Fruit fly (Drosophila melanogaster): ENCODE data around the gene Saf-B.

Gene Saf-B

DNA sequence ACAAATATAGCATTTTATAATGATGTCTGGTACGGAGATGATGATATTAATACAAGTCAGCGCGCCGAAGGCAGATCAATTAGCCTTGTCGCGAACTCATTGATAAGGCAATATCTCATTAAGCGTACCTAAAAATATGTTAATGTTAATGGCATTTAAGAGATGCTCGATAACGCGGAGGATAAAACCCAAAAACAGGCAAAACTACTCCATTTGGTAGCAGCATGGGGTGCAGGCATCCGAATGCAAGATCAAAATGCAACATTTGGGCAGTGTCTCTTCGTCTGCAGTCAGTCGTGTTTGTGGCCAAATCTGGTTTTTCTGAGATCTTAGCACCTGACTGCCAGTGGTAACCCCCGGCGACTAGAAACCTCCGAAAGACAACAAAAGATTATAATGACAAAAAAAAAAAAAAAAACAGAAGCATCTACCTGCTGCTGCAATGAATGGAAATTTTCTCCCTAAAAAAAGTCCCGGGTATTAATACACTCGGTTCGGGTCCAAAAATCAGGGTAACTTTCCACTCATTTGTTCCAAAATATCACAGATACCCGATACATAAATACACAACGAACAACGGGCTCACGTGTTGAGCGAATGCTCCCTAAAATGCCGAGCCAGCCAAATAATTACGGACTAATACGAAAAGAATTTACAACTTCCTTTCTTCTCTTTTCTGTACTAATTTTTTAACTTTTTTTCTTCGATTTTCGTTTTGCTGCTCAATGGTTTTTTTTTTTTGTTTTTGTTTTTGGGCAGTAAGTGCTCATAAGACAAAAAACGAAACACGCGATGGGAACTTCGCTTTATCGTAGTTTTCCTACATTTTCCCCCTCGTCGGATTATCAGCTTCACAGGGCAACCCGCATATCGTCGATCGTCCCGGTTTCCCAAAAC, 28.9 kb downstream of the Saf-B start:
- no peak for TF ChIP-seq noc (tag; optimal IDR thresholded peaks at IDR 0.05)

DNA sequence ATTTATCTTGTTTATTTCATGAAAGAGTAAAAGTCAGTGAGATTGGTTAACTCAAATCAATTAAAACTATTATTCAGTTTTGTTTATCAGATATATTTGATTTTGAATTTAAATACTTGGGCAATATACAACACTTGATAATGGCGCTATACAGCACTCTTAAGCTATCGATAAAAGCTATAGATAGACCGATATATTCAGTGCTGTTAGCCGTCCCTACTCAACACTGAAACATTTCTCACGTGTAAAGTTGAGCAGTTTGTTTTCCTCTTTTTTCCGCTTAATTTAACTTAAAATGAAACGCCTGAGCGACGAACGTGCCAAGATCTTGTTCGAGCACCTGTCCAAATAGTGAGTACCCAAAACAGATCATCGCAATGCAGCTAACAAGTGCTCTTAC, 33.2 kb downstream of the Saf-B start, which contains the start of gene CG7006:
TSS of gene CG7006 (plus strand) at position 208 of the 400 bp plus-strand sequence.
- TF ChIP-seq noc (tag; optimal IDR thresholded peaks at IDR 0.05), result no peak

DNA sequence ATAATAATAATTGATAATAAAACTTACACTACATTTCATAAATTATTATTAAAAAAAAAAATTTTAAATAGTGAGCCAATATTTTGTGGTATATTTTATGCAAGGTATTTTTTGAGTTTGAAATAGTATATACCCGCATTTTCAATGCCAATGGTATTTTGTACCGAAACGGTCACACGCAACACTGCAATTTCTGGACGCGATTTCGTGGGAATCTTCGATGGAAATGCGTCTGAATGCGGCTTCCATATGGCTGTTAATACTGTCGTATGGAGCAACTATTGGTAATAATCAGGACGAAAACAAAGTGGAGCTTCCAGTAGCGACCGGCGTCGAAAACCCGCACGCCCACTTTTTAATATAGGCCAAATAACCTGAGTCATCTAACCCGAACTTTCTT, 34.2 kb downstream of the Saf-B start, which contains the start of gene Nct:
TSS of gene Nct (plus strand) at position 173 of the 400 bp plus-strand sequence.
- no peak for TF ChIP-seq noc (tag; optimal IDR thresholded peaks at IDR 0.05)

dm6 chr3R:24856143-24856542, 38.9 kb downstream of the Saf-B start, which contains the start of gene HDAC11:
Gene HDAC11 (minus strand): TSS chr3R:24856243.
- no peak for TF ChIP-seq noc (tag; optimal IDR thresholded peaks at IDR 0.05)

DNA sequence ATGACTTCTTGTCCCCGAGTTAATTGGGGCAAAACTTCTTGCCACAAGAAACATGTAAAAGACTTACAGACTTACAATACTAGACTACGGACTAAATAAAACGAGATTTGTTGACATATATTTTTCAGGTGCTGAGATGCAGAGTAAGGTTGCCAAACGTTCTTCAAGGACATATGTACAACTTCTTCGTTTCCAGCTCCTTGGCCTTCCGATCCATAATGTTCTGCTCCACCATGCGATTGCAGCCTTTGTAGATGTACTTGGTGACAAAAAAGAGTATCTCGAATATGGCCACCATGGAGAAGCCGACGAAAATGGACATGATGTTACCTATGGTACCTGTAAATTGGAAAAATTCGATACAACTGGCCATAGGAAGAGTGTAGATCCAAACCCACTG, 40.2 kb downstream of the Saf-B start, which contains the start of gene CAH4:
TSS of gene CAH4 (minus strand) at position 101 of the 400 bp plus-strand sequence.
- no peak for TF ChIP-seq noc (tag; optimal IDR thresholded peaks at IDR 0.05)

- TF ChIP-seq noc (tag; optimal IDR thresholded peaks at IDR 0.05), result no peak
Observed at dm6 chr3R:24859701-24860100, 42.4 kb downstream of the Saf-B start, which contains the start of gene ppk22. Gene ppk22 (minus strand): TSS chr3R:24859801.

- no peak for TF ChIP-seq noc (tag; optimal IDR thresholded peaks at IDR 0.05)
Observed at dm6 chr3R:24860316-24860826, 43.1 kb downstream of the Saf-B start, which contains the start of gene CG13639. Gene CG13639 (minus strand): TSS chr3R:24860366.

- TF ChIP-seq noc (tag; optimal IDR thresholded peaks at IDR 0.05), result no peak
Observed at dm6 chr3R:24862065-24862464, 44.8 kb downstream of the Saf-B start, which contains the start of gene CG13640. Gene CG13640 (minus strand): TSS chr3R:24862165.

dm6 chr3R:24862574-24863089, 45.4 kb downstream of the Saf-B start, which contains the start of gene CG7016:
Gene CG7016 (plus strand): TSS chr3R:24862931.
- TF ChIP-seq noc (tag; optimal IDR thresholded peaks at IDR 0.05), result no peak

- no peak for TF ChIP-seq noc (tag; optimal IDR thresholded peaks at IDR 0.05)
Observed at dm6 chr3R:24863894-24864293, 46.6 kb downstream of the Saf-B start.

DNA sequence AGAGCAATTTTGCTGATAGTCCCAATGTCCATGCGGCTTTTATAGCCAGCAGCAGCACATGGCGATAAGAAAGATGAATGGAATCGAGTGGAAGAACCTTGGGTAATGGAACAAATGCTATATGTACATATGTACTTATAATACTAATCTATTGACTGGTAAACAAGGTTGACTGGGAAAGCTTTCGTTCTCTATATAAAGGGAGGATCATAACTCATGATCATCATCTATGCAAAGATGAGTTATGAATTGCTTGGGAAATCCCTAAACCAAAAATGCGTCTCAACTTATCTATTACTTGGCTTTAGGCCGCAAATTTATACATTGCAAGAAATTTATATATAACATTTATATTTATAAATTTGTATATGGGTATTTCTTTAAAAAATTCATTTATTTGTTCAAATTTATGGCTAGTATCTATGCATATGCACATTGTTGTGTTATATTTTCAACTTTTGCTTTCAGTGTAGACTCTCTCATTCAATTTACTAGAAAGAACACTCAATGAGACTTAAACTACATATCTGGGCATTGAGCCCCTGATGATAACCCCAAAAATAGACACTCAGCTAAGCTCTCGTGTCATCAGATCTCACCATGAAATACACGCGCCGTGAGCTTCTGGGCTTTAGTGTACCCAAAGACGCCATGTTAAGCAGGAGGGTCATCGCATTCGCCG, 47.6 kb downstream of the Saf-B start, which contains the start of the genes Srg1 and Elal:
TSS of gene Srg1 (minus strand) at position 14 of the 682 bp plus-strand sequence.
TSS of gene Elal (plus strand) at position 632 of the 682 bp plus-strand sequence.
- TF ChIP-seq noc (tag; optimal IDR thresholded peaks at IDR 0.05), result peak; percentile 83

- no peak for TF ChIP-seq noc (tag; optimal IDR thresholded peaks at IDR 0.05)
Observed at dm6 chr3R:24866976-24867375, 49.7 kb downstream of the Saf-B start.

dm6 chr3R:24867956-24868355, 50.7 kb downstream of the Saf-B start:
- no peak for TF ChIP-seq noc (tag; optimal IDR thresholded peaks at IDR 0.05)

- no peak for TF ChIP-seq noc (tag; optimal IDR thresholded peaks at IDR 0.05)
Observed at dm6 chr3R:24870389-24871048, 53.3 kb downstream of the Saf-B start, which contains the start of gene CycB3. Gene CycB3 (minus strand): TSS chr3R:24870816.
